Fruit fly (Drosophila melanogaster) whole organism: ENCODE results near the gene Or85f.

Experiments
- EcR ChIP-seq, 2 experiments: fragments of >200 bp; optimal IDR thresholded peaks; 2 replicates each; lab custom pipeline; 2017; ENCODE audit warnings: missing biosample characterization in 2 of 2, missing genetic modification characterization in 2 of 2, missing genetic modification reagents in 2 of 2
- psq ChIP-seq: fragments of >200 bp; optimal IDR thresholded peaks from 2 replicates; lab custom pipeline; 2017

dm6 chr3R:9388321-9388720 lies 9.7 kb upstream of the Or85f start:
- TF ChIP-seq psq (no peak), EcR (GFP tag; optimal IDR thresholded peaks at IDR 0.05; lab: Kevin White, UChicago) (no peak)
